Worm (Caenorhabditis elegans) whole organism, L4/young adult: Measurements from ENCODE around the gene mdt-9.
"Not testable (repeated sequence)": the region's sequence is repeated elsewhere in the genome, so short reads cannot be mapped to it uniquely, and the experiment has no call there.

Experiments used
- W03F9.2 ChIP-seq: fragments of 150-350 bp; optimal IDR thresholded peaks from 2 replicates; lab custom pipeline; 2014; ENCODE audit warnings: missing biosample characterization, missing genetic modification characterization
- dao-5 ChIP-seq: sonication (generic microtip); optimal IDR thresholded peaks from 2 replicates; lab custom pipeline; 2016; ENCODE audit warnings: missing genotype, missing genetic modification characterization, moderate library complexity, missing compliant biosample characterization
- him-1 ChIP-seq: sonication (generic microtip); optimal IDR thresholded peaks from 2 replicates; lab custom pipeline; 2016; ENCODE audit warnings: missing genotype, missing genetic modification reagents, missing genetic modification characterization, missing compliant biosample characterization

Gene mdt-9

ce11 chrIV:13398728-13399127 lies 12.5 kb downstream of the mdt-9 start, which contains the start of gene Y62E10A.13:
Gene Y62E10A.13, minus strand, starts transcription at chrIV:13399053.
- TF ChIP-seq him-1, result no peak
- no peak for TF ChIP-seq dao-5 (tag; lab: Kevin White, UChicago)
- TF ChIP-seq W03F9.2 (tag; lab: Kevin White, UChicago), result no peak

ce11 chrIV:13400456-13401364 lies 14.5 kb downstream of the mdt-9 start, which contains the start of the genes memi-2 and cyp-31A5:
Gene memi-2, minus strand, starts transcription at chrIV:13400506.
Gene cyp-31A5, plus strand, starts transcription at chrIV:13401289.
- TF ChIP-seq dao-5 (tag; lab: Kevin White, UChicago) (no peak), W03F9.2 (tag; lab: Kevin White, UChicago) (no peak), him-1 (no peak)

- no peak for TF ChIP-seq dao-5 (tag; lab: Kevin White, UChicago)
- TF ChIP-seq W03F9.2 (tag; lab: Kevin White, UChicago), result no peak
- no peak for TF ChIP-seq him-1
Observed at ce11 chrIV:13408018-13408417, 21.8 kb downstream of the mdt-9 start, which contains the start of gene Y62E10A.19. Gene Y62E10A.19, minus strand, starts transcription at chrIV:13408306.

- TF ChIP-seq W03F9.2 (tag; lab: Kevin White, UChicago) (no peak), dao-5 (tag; lab: Kevin White, UChicago) (no peak), him-1 (no peak)
Observed at ce11 chrIV:13412845-13413383, 26.7 kb downstream of the mdt-9 start, which contains the start of gene gcl-1. Gene gcl-1, minus strand, starts transcription at chrIV:13412895.

ce11 chrIV:13415739-13416271 lies 29.6 kb downstream of the mdt-9 start, which contains the start of the genes pik-1 and aptf-2:
Gene pik-1, plus strand, starts transcription at chrIV:13416041.
Gene aptf-2, minus strand, starts transcription at chrIV:13416051.
- TF ChIP-seq dao-5 (tag; lab: Kevin White, UChicago), result no peak
- TF ChIP-seq W03F9.2 (tag; lab: Kevin White, UChicago), result no peak
- TF ChIP-seq him-1, result no peak

- TF ChIP-seq him-1 (no peak), dao-5 (tag; lab: Kevin White, UChicago) (no peak), W03F9.2 (tag; lab: Kevin White, UChicago) (no peak)
Observed at ce11 chrIV:13422200-13422599, 36.0 kb downstream of the mdt-9 start, which contains the start of gene nol-9. Gene nol-9, plus strand, starts transcription at chrIV:13422500.

- TF ChIP-seq dao-5 (tag; lab: Kevin White, UChicago), result no peak
- no peak for TF ChIP-seq him-1
- no peak for TF ChIP-seq W03F9.2 (tag; lab: Kevin White, UChicago)
Observed at ce11 chrIV:13429240-13429639, 43.1 kb downstream of the mdt-9 start, which contains the start of gene K09B11.4. Gene K09B11.4, plus strand, starts transcription at chrIV:13429540.

- TF ChIP-seq dao-5 (tag; lab: Kevin White, UChicago); him-1; W03F9.2 (tag; lab: Kevin White, UChicago): not testable (repeated sequence)
Observed at ce11 chrIV:13433904-13434303, 47.7 kb downstream of the mdt-9 start, which contains the start of gene K09B11.5. Gene K09B11.5, minus strand, starts transcription at chrIV:13434004.
